Worm (Caenorhabditis elegans) whole organism, midembryonic: ENCODE results near the gene far-2.

Experiments
- T22C8.4 ChIP-seq: fragments of 200-800 bp; sonication (Bioruptor generic); IDR thresholded peaks from 2 replicates; pipeline ENCODE4 v1.3.6; 2022; ENCODE audit warnings: missing genetic modification characterization, missing compliant biosample characterization
- ref-1 ChIP-seq: fragments of 200-800 bp; sonication (Bioruptor generic); conservative IDR thresholded peaks from 2 replicates; pipeline ENCODE4 v1.3.6; 2022; ENCODE audit warnings: missing genetic modification reagents, missing genetic modification characterization, missing compliant biosample characterization
- tab-1 ChIP-seq: fragments of 200-800 bp; sonication (Bioruptor generic); IDR thresholded peaks from 2 replicates; pipeline ENCODE4 v1.3.6; 2022; ENCODE audit warnings: missing genetic modification characterization, missing compliant biosample characterization
- ztf-23 ChIP-seq: fragments of 200-800 bp; sonication (Bioruptor generic); IDR thresholded peaks from 2 replicates; pipeline ENCODE4 v1.3.6; 2022; ENCODE audit warnings: missing genetic modification reagents, missing genetic modification characterization, missing compliant biosample characterization

ce11 chrIII:9051714-9052113, 29.9 kb upstream of the far-2 start:
- TF ChIP-seq ztf-23 (GFP tag; lab: Robert Waterston, UW) (no peak), T22C8.4 (no peak), ref-1 (GFP tag; lab: Robert Waterston, UW) (no peak), tab-1 (GFP tag; lab: Robert Waterston, UW) (no peak)
